Worm (Caenorhabditis elegans): ENCODE measurements around the gene F56H9.2.

F56H9.2 gene

ce11 chrV:12609526-12609925 lies 27.9 kb upstream of the F56H9.2 start, which contains the start of gene ZC116.1:
TSS of gene ZC116.1 (plus strand) at chrV:12609826.
- no peak for TF ChIP-seq C34F6.9 (tag; optimal IDR thresholded peaks at IDR 0.05)
- no peak for TF ChIP-seq nhr-21 (tag; optimal IDR thresholded peaks at IDR 0.05)
- TF ChIP-seq ceh-82 (tag; optimal IDR thresholded peaks at IDR 0.05) = no peak
- no peak for TF ChIP-seq elt-3 (tag; optimal IDR thresholded peaks at IDR 0.05)
- TF ChIP-seq Y55F3AM.14 (GFP tag; optimal IDR thresholded peaks at IDR 0.05) = no peak
- TF ChIP-seq mbf-1 (tag; optimal IDR thresholded peaks at IDR 0.05) = no peak
- no peak for TF ChIP-seq mab-5 (tag; optimal IDR thresholded peaks at IDR 0.05)
- no peak for TF ChIP-seq crh-2 (tag; optimal IDR thresholded peaks at IDR 0.05)
- TF ChIP-seq nhr-129 (tag; optimal IDR thresholded peaks at IDR 0.05) = no peak
- TF ChIP-seq ztf-4 (tag; optimal IDR thresholded peaks at IDR 0.05) = no peak
- TF ChIP-seq fos-1 (tag; optimal IDR thresholded peaks at IDR 0.05) = no peak
- no peak for TF ChIP-seq unc-55 (GFP tag; optimal IDR thresholded peaks at IDR 0.05)
- no peak for TF ChIP-seq nhr-11 (tag; optimal IDR thresholded peaks at IDR 0.05)
- no peak for TF ChIP-seq nhr-12 (tag; optimal IDR thresholded peaks at IDR 0.05)
- no peak for TF ChIP-seq sma-3 (GFP tag; optimal IDR thresholded peaks at IDR 0.05)
- no peak for TF ChIP-seq snpc-4 (tag; optimal IDR thresholded peaks at IDR 0.05)
- TF ChIP-seq nhr-237 (tag; optimal IDR thresholded peaks at IDR 0.05) = no peak
- no peak for TF ChIP-seq peb-1 (tag; optimal IDR thresholded peaks at IDR 0.05)
- TF ChIP-seq lin-39 (tag; optimal IDR thresholded peaks at IDR 0.05) = no peak

ce11 chrV:12611029-12611428 lies 26.4 kb upstream of the F56H9.2 start, which contains the start of gene cubn-1:
TSS of gene cubn-1 (plus strand) at chrV:12611329.
- TF ChIP-seq nhr-10 (tag; optimal IDR thresholded peaks at IDR 0.05) = no peak
- no peak for TF ChIP-seq lin-39 (tag; optimal IDR thresholded peaks at IDR 0.05)
- TF ChIP-seq aly-2 (tag; optimal IDR thresholded peaks at IDR 0.05) = no peak
- TF ChIP-seq sem-4 (tag; optimal IDR thresholded peaks at IDR 0.05) = no peak
- no peak for TF ChIP-seq nhr-77 (tag; optimal IDR thresholded peaks at IDR 0.05)
- TF ChIP-seq nhr-25 (tag; optimal IDR thresholded peaks at IDR 0.05) = no peak
- TF ChIP-seq nhr-11 (tag; optimal IDR thresholded peaks at IDR 0.05) = no peak
- TF ChIP-seq snpc-4 (tag; optimal IDR thresholded peaks at IDR 0.05) = no peak
- TF ChIP-seq ztf-4 (tag; optimal IDR thresholded peaks at IDR 0.05) = no peak
- no peak for TF ChIP-seq sma-9 (GFP tag; optimal IDR thresholded peaks at IDR 0.05)
- no peak for TF ChIP-seq sma-9 (tag; optimal IDR thresholded peaks at IDR 0.05)
- no peak for TF ChIP-seq elt-1 (tag; optimal IDR thresholded peaks at IDR 0.05)

ce11 chrV:12612118-12612517 lies 25.3 kb upstream of the F56H9.2 start, which contains the start of gene cyc-2.2:
TSS of gene cyc-2.2 (minus strand) at chrV:12612218.
- TF ChIP-seq ztf-4 (tag; optimal IDR thresholded peaks at IDR 0.05) (no peak), crh-2 (tag; optimal IDR thresholded peaks at IDR 0.05) (no peak), sma-9 (GFP tag; optimal IDR thresholded peaks at IDR 0.05) (no peak), sma-9 (tag; optimal IDR thresholded peaks at IDR 0.05) (no peak), fos-1 (tag; optimal IDR thresholded peaks at IDR 0.05) (no peak), C34F6.9 (tag; optimal IDR thresholded peaks at IDR 0.05) (no peak), lin-13 (GFP tag; optimal IDR thresholded peaks at IDR 0.05) (no peak), nhr-12 (tag; optimal IDR thresholded peaks at IDR 0.05) (no peak), lin-11 (tag; optimal IDR thresholded peaks at IDR 0.05) (no peak)

- no peak for TF ChIP-seq nhr-237 (tag; optimal IDR thresholded peaks at IDR 0.05)
- no peak for TF ChIP-seq nhr-25 (tag; optimal IDR thresholded peaks at IDR 0.05)
- no peak for TF ChIP-seq aly-2 (tag; optimal IDR thresholded peaks at IDR 0.05)
- no peak for TF ChIP-seq zag-1 (tag; optimal IDR thresholded peaks at IDR 0.05)
- TF ChIP-seq elt-1 (tag; optimal IDR thresholded peaks at IDR 0.05) = no peak
- TF ChIP-seq nhr-129 (tag; optimal IDR thresholded peaks at IDR 0.05) = no peak
- TF ChIP-seq nhr-12 (tag; optimal IDR thresholded peaks at IDR 0.05) = no peak
- TF ChIP-seq elt-3 (tag; optimal IDR thresholded peaks at IDR 0.05) = no peak
- TF ChIP-seq lsy-2 (tag; optimal IDR thresholded peaks at IDR 0.05) = no peak
- no peak for TF ChIP-seq mdl-1 (tag; optimal IDR thresholded peaks at IDR 0.05)
- no peak for TF ChIP-seq egl-27 (tag; optimal IDR thresholded peaks at IDR 0.05)
- TF ChIP-seq nhr-11 (tag; optimal IDR thresholded peaks at IDR 0.05) = no peak
These were observed 13.1 kb upstream of the F56H9.2 start, which contains the start of gene F56H9.9 for ce11 chrV:12624371-12624770. TSS of gene F56H9.9 (minus strand) at chrV:12624471.

ce11 chrV:12629743-12630142 lies 7.7 kb upstream of the F56H9.2 start, which contains the start of gene F56H9.6:
TSS of gene F56H9.6 (minus strand) at chrV:12629843.
- TF ChIP-seq nhr-21 (tag; optimal IDR thresholded peaks at IDR 0.05) (no peak), lin-39 (tag; optimal IDR thresholded peaks at IDR 0.05) (no peak), zag-1 (tag; optimal IDR thresholded peaks at IDR 0.05) (no peak), unc-62 (GFP tag; optimal IDR thresholded peaks at IDR 0.05) (no peak), sem-4 (tag; optimal IDR thresholded peaks at IDR 0.05) (no peak), unc-39 (tag; optimal IDR thresholded peaks at IDR 0.05) (no peak), elt-3 (tag; optimal IDR thresholded peaks at IDR 0.05) (no peak), ztf-4 (tag; optimal IDR thresholded peaks at IDR 0.05) (no peak), Y55F3AM.14 (GFP tag; optimal IDR thresholded peaks at IDR 0.05) (no peak), fos-1 (tag; optimal IDR thresholded peaks at IDR 0.05) (no peak), snpc-4 (tag; optimal IDR thresholded peaks at IDR 0.05) (no peak), lin-11 (tag; optimal IDR thresholded peaks at IDR 0.05) (no peak)
